Fruit fly (Drosophila melanogaster) whole organism, prepupa: ENCODE measurements around the gene Arts.

Source experiments
- Blimp-1 ChIP-seq: fragments of 200-800 bp; sonication (Bioruptor generic); optimal IDR thresholded peaks from 3 replicates; lab custom pipeline; 2017; ENCODE audit warnings: missing biosample characterization, missing genetic modification characterization, mild to moderate bottlenecking, moderate library complexity, missing genetic modification reagents
- CG10631 ChIP-seq: fragments of 200-800 bp; sonication (Bioruptor generic); optimal IDR thresholded peaks from 2 replicates; lab custom pipeline; 2016; ENCODE audit warnings: missing biosample characterization, missing genetic modification characterization
- CG10669 ChIP-seq: fragments of 200-800 bp; sonication (Bioruptor generic); optimal IDR thresholded peaks from 3 replicates; lab custom pipeline; 2018; ENCODE audit warnings: missing biosample characterization, mild to moderate bottlenecking, missing genetic modification characterization, moderate library complexity
- CG11294 ChIP-seq: fragments of 200-800 bp; sonication (Bioruptor generic); IDR thresholded peaks from 2 replicates; pipeline ENCODE4 v1.3.6; 2022; ENCODE audit warnings: missing biosample characterization, missing genetic modification characterization
- CG11902 ChIP-seq: fragments of 200-800 bp; sonication (Bioruptor generic); optimal IDR thresholded peaks from 3 replicates; lab custom pipeline; 2016; ENCODE audit warnings: missing biosample characterization, missing genetic modification characterization
- CG1621 ChIP-seq: fragments of 200-800 bp; sonication (Bioruptor generic); optimal IDR thresholded peaks from 3 replicates; lab custom pipeline; 2018; ENCODE audit warnings: missing biosample characterization, mild to moderate bottlenecking, missing genetic modification characterization
- CG3032 ChIP-seq: fragments of 200-800 bp; optimal IDR thresholded peaks from 2 replicates; lab custom pipeline; 2019; ENCODE audit warnings: missing biosample characterization, mild to moderate bottlenecking, missing genetic modification characterization, moderate library complexity
- CG31627 ChIP-seq: fragments of 200-800 bp; sonication (Bioruptor generic); optimal IDR thresholded peaks from 3 replicates; lab custom pipeline; 2016; ENCODE audit warnings: missing biosample characterization, missing genetic modification characterization
- CG32006 ChIP-seq: fragments of 200-800 bp; sonication (Bioruptor generic); optimal IDR thresholded peaks from 3 replicates; lab custom pipeline; 2017; ENCODE audit warnings: missing biosample characterization, mild to moderate bottlenecking, missing genetic modification characterization
- CG3919 ChIP-seq: fragments of 200-800 bp; sonication (Bioruptor generic); optimal IDR thresholded peaks from 3 replicates; lab custom pipeline; 2016; ENCODE audit warnings: missing biosample characterization, missing genetic modification characterization
- CG4318 ChIP-seq: fragments of 200-800 bp; sonication (Bioruptor generic); optimal IDR thresholded peaks from 3 replicates; lab custom pipeline; 2017; ENCODE audit warnings: missing biosample characterization, mild to moderate bottlenecking, missing genetic modification characterization
- CG6276 ChIP-seq: fragments of 200-800 bp; sonication (Bioruptor generic); optimal IDR thresholded peaks from 2 replicates; lab custom pipeline; 2017; ENCODE audit warnings: missing biosample characterization, mild to moderate bottlenecking, missing genetic modification characterization
- CG6792 ChIP-seq: fragments of 200-800 bp; sonication (Bioruptor generic); optimal IDR thresholded peaks from 3 replicates; lab custom pipeline; 2016; ENCODE audit warnings: missing biosample characterization, missing genetic modification characterization
- CG6808 ChIP-seq: fragments of 200-800 bp; sonication (Bioruptor generic); optimal IDR thresholded peaks from 3 replicates; lab custom pipeline; 2017; ENCODE audit warnings: missing biosample characterization, missing genetic modification characterization, mild to moderate bottlenecking, moderate library complexity, missing genetic modification reagents
- CG7368 ChIP-seq: fragments of 200-800 bp; sonication (Bioruptor generic); optimal IDR thresholded peaks from 3 replicates; lab custom pipeline; 2016; ENCODE audit warnings: missing biosample characterization, missing genetic modification characterization
- CG8119 ChIP-seq: fragments of 200-800 bp; sonication (Bioruptor generic); IDR thresholded peaks from 3 replicates; pipeline ENCODE4 v1.3.6; 2022; ENCODE audit warnings: missing biosample characterization, missing genetic modification characterization
- CG8632 ChIP-seq: fragments of 200-800 bp; sonication (Bioruptor generic); optimal IDR thresholded peaks from 3 replicates; lab custom pipeline; 2016; ENCODE audit warnings: missing biosample characterization, missing genetic modification characterization
- CG9139 ChIP-seq: fragments of 200-800 bp; sonication (Bioruptor generic); optimal IDR thresholded peaks from 3 replicates; lab custom pipeline; 2017; ENCODE audit warnings: missing biosample characterization, mild to moderate bottlenecking, missing genetic modification characterization
- Eip75B ChIP-seq: fragments of 200-800 bp; sonication (Bioruptor generic); optimal IDR thresholded peaks from 3 replicates; lab custom pipeline; 2016; ENCODE audit warnings: missing biosample characterization, missing genetic modification characterization
- Eip78C ChIP-seq: fragments of 200-800 bp; sonication (Bioruptor generic); peaks from one replicate; lab custom pipeline; 2016; ENCODE audit warnings: missing biosample characterization, missing genetic modification characterization
- Eip93F ChIP-seq: fragments of 200-800 bp; sonication (Bioruptor generic); optimal IDR thresholded peaks from 2 replicates; lab custom pipeline; 2016; ENCODE audit warnings: missing biosample characterization, mild to moderate bottlenecking, missing genetic modification characterization
- Ets21C ChIP-seq: fragments of 200-800 bp; sonication (Bioruptor generic); optimal IDR thresholded peaks from 3 replicates; lab custom pipeline; 2016; ENCODE audit warnings: missing biosample characterization, missing genetic modification characterization
- Ets96B ChIP-seq: fragments of 200-800 bp; optimal IDR thresholded peaks from 2 replicates; lab custom pipeline; 2019; ENCODE audit warnings: missing biosample characterization, mild to moderate bottlenecking, missing genetic modification characterization, moderate library complexity
- Gug ChIP-seq: fragments of 200-800 bp; sonication (Bioruptor generic); IDR thresholded peaks from 2 replicates; pipeline ENCODE4 v1.3.6; 2022; ENCODE audit warnings: missing biosample characterization, missing genetic modification characterization
- Hr38 ChIP-seq: sonication (Bioruptor generic); optimal IDR thresholded peaks from 2 replicates; lab custom pipeline; 2016; ENCODE audit warnings: missing biosample characterization, missing genetic modification characterization
- Hr39 ChIP-seq: fragments of 200-800 bp; sonication (Bioruptor generic); optimal IDR thresholded peaks from 2 replicates; lab custom pipeline; 2016; ENCODE audit warnings: missing biosample characterization, missing genetic modification characterization
- Lpt ChIP-seq: fragments of 200-800 bp; sonication (Bioruptor generic); optimal IDR thresholded peaks from 3 replicates; lab custom pipeline; 2016; ENCODE audit warnings: missing biosample characterization, missing genetic modification characterization
- Met ChIP-seq: fragments of 200-800 bp; sonication (Bioruptor generic); optimal IDR thresholded peaks from 3 replicates; lab custom pipeline; 2016; ENCODE audit warnings: missing biosample characterization, missing genetic modification characterization
- OdsH ChIP-seq: fragments of 200-800 bp; sonication (Bioruptor generic); optimal IDR thresholded peaks from 3 replicates; lab custom pipeline; 2016; ENCODE audit warnings: missing biosample characterization, missing genetic modification characterization
- Smox ChIP-seq: fragments of 200-800 bp; sonication (Bioruptor generic); optimal IDR thresholded peaks from 3 replicates; lab custom pipeline; 2016; ENCODE audit warnings: missing biosample characterization, missing genetic modification characterization
- Sox102F ChIP-seq: fragments of 200-800 bp; sonication (Bioruptor generic); optimal IDR thresholded peaks from 2 replicates; lab custom pipeline; 2016; ENCODE audit warnings: missing biosample characterization, mild to moderate bottlenecking, missing genetic modification characterization
- Sox14 ChIP-seq: fragments of 200-800 bp; sonication (Bioruptor generic); optimal IDR thresholded peaks from 3 replicates; lab custom pipeline; 2016; ENCODE audit warnings: missing biosample characterization, missing genetic modification characterization
- Sox15 ChIP-seq: fragments of 200-800 bp; sonication (Bioruptor generic); optimal IDR thresholded peaks from 3 replicates; lab custom pipeline; 2016; ENCODE audit warnings: missing biosample characterization, missing genetic modification characterization
- achi ChIP-seq: fragments of 200-800 bp; sonication (Bioruptor generic); optimal IDR thresholded peaks from 3 replicates; lab custom pipeline; 2016; ENCODE audit warnings: missing biosample characterization, missing genetic modification characterization
- acj6 ChIP-seq: fragments of 200-800 bp; sonication (Bioruptor generic); optimal IDR thresholded peaks from 3 replicates; lab custom pipeline; 2016; ENCODE audit warnings: missing biosample characterization, missing genetic modification characterization
- dac ChIP-seq: fragments of 200-800 bp; sonication (Bioruptor generic); optimal IDR thresholded peaks from 2 replicates; lab custom pipeline; 2017; ENCODE audit warnings: missing biosample characterization, mild to moderate bottlenecking, missing genetic modification characterization
- dsx ChIP-seq: fragments of 200-800 bp; optimal IDR thresholded peaks from 3 replicates; lab custom pipeline; 2019; ENCODE audit warnings: missing biosample characterization, mild to moderate bottlenecking, missing genetic modification characterization, moderate library complexity; ENCODE audit not compliant: poor library complexity, severe bottlenecking
- esn ChIP-seq: fragments of 200-800 bp; sonication (Bioruptor generic); optimal IDR thresholded peaks from 2 replicates; lab custom pipeline; 2016; ENCODE audit warnings: missing biosample characterization, mild to moderate bottlenecking, missing genetic modification characterization, moderate library complexity
- fd59A ChIP-seq: fragments of 200-800 bp; sonication (Bioruptor generic); optimal IDR thresholded peaks from 2 replicates; lab custom pipeline; 2017; ENCODE audit warnings: missing biosample characterization, mild to moderate bottlenecking, missing genetic modification characterization, missing genetic modification reagents
- fkh ChIP-seq: fragments of 200-800 bp; sonication (Bioruptor generic); optimal IDR thresholded peaks from 3 replicates; lab custom pipeline; 2017; ENCODE audit warnings: missing biosample characterization, mild to moderate bottlenecking, missing genetic modification characterization, moderate library complexity
- lz ChIP-seq: fragments of 200-800 bp; sonication (Bioruptor generic); optimal IDR thresholded peaks from 3 replicates; lab custom pipeline; 2016; ENCODE audit warnings: missing biosample characterization, missing genetic modification characterization
- net ChIP-seq: fragments of 200-800 bp; sonication (Bioruptor generic); optimal IDR thresholded peaks from 3 replicates; lab custom pipeline; 2016; ENCODE audit warnings: missing biosample characterization, missing genetic modification characterization
- pdm3 ChIP-seq: fragments of 200-800 bp; sonication (Bioruptor generic); optimal IDR thresholded peaks from 3 replicates; lab custom pipeline; 2016; ENCODE audit warnings: missing biosample characterization, missing genetic modification characterization
- salr ChIP-seq, 2 experiments: fragments of 200-800 bp; sonication (Bioruptor generic); optimal IDR thresholded peaks; 3 replicates each; lab custom pipeline; 2016 to 2018; ENCODE audit warnings: missing biosample characterization in 2 of 2, missing genetic modification characterization in 2 of 2, mild to moderate bottlenecking in 1 of 2
- spab ChIP-seq: fragments of 200-800 bp; sonication (Bioruptor generic); optimal IDR thresholded peaks from 2 replicates; lab custom pipeline; 2017; ENCODE audit warnings: missing biosample characterization, mild to moderate bottlenecking, missing genetic modification characterization, missing genetic modification reagents
- ss ChIP-seq, 2 experiments: fragments of 200-800 bp; sonication (Bioruptor generic); optimal IDR thresholded peaks; 2 replicates in 1 of 2; 3 replicates in 1 of 2; lab custom pipeline; 2017 to 2018; ENCODE audit warnings: mild to moderate bottlenecking in 2 of 2, missing biosample characterization in 2 of 2, missing genetic modification characterization in 2 of 2, moderate library complexity in 1 of 2
- svp ChIP-seq: fragments of 200-800 bp; sonication (Bioruptor generic); peaks from one replicate; lab custom pipeline; 2016; ENCODE audit warnings: missing biosample characterization, missing genetic modification characterization
- topi ChIP-seq: fragments of 200-800 bp; sonication (Bioruptor generic); optimal IDR thresholded peaks from 3 replicates; lab custom pipeline; 2016; ENCODE audit warnings: missing biosample characterization, missing genetic modification characterization

Arts gene

dm6 chr3L:16642088-16642507 lies 39.4 kb downstream of the Arts start (continued):
- TF ChIP-seq CG8119, result peak; percentile 63; the same call in 2 of the 3 replicates
- TF ChIP-seq salr (GFP tag; optimal IDR thresholded peaks at IDR 0.05; lab: Kevin White, UChicago), result peak; percentile 26 to 91
- peak; percentile 73 for TF ChIP-seq fd59A (GFP tag; lab: Kevin White, UChicago)
- TF ChIP-seq spab (GFP tag; lab: Kevin White, UChicago), result peak; percentile 85
- TF ChIP-seq achi (GFP tag; lab: Kevin White, UChicago), result peak; percentile 82
- peak; percentile 59 for TF ChIP-seq topi (GFP tag; lab: Kevin White, UChicago)
- TF ChIP-seq Smox (GFP tag; lab: Kevin White, UChicago), result peak; percentile 55
- peak; percentile 47 for TF ChIP-seq CG1621

- peak; percentile 71 for TF ChIP-seq CG3919 (GFP tag; lab: Kevin White, UChicago)
- TF ChIP-seq Met, result no peak
- peak; percentile 87 for TF ChIP-seq Eip78C (GFP tag; lab: Kevin White, UChicago)
- no peak for TF ChIP-seq Ets21C (GFP tag; lab: Kevin White, UChicago)
- TF ChIP-seq Sox15 (GFP tag; lab: Kevin White, UChicago), result no peak
- TF ChIP-seq dsx (GFP tag; lab: Kevin White, UChicago), result no peak
- TF ChIP-seq CG11294, result peak; percentile 46; the same call in 1 of the 2 replicates
- TF ChIP-seq CG31627 (GFP tag; lab: Kevin White, UChicago), result no peak
- no peak for TF ChIP-seq Eip93F
- TF ChIP-seq achi (GFP tag; lab: Kevin White, UChicago), result peak; percentile 50
- TF ChIP-seq net, result peak; percentile 22
- peak; percentile 49 for TF ChIP-seq spab (GFP tag; lab: Kevin White, UChicago)
- TF ChIP-seq pdm3 (GFP tag; lab: Kevin White, UChicago), result peak; percentile 41
- TF ChIP-seq CG1621, result no peak
- TF ChIP-seq topi (GFP tag; lab: Kevin White, UChicago), result no peak
- no peak for TF ChIP-seq Hr38 (GFP tag; lab: Kevin White, UChicago)
- TF ChIP-seq Gug (GFP tag; lab: Robert Waterston, UW), result peak; percentile 48
- peak; percentile 39 for TF ChIP-seq dac (GFP tag; lab: Kevin White, UChicago)
- peak; percentile 33 for TF ChIP-seq Eip75B
- TF ChIP-seq CG6276 (GFP tag; lab: Kevin White, UChicago), result peak; percentile 80
- TF ChIP-seq ss (GFP tag; optimal IDR thresholded peaks at IDR 0.05; lab: Kevin White, UChicago), result no peak
- TF ChIP-seq CG7368 (GFP tag; lab: Kevin White, UChicago), result no peak
- no peak for TF ChIP-seq Smox (GFP tag; lab: Kevin White, UChicago)
- TF ChIP-seq CG6808 (GFP tag; lab: Kevin White, UChicago), result peak; percentile 9
- TF ChIP-seq CG8632, result no peak
- no peak for TF ChIP-seq CG6792 (GFP tag; lab: Kevin White, UChicago)
- TF ChIP-seq fkh (GFP tag; lab: Kevin White, UChicago), result no peak
- no peak for TF ChIP-seq lz (GFP tag; lab: Kevin White, UChicago)
- no peak for TF ChIP-seq CG9139 (GFP tag; lab: Kevin White, UChicago)
- TF ChIP-seq CG10669 (GFP tag; lab: Kevin White, UChicago), result peak; percentile 53
- no peak for TF ChIP-seq Blimp-1 (GFP tag; lab: Kevin White, UChicago)
- TF ChIP-seq Sox14 (GFP tag; lab: Kevin White, UChicago), result peak; percentile 48
- TF ChIP-seq CG32006, result peak; percentile 86
- TF ChIP-seq Lpt (GFP tag; lab: Kevin White, UChicago), result peak; percentile 47
- no peak for TF ChIP-seq CG11902
- TF ChIP-seq fd59A (GFP tag; lab: Kevin White, UChicago), result peak; percentile 23
- TF ChIP-seq salr (GFP tag; optimal IDR thresholded peaks at IDR 0.05; lab: Kevin White, UChicago), result peak in 1 of 2 experiments; percentile 34
- TF ChIP-seq CG4318 (GFP tag; lab: Kevin White, UChicago), result peak; percentile 84
- TF ChIP-seq Ets96B (tag; lab: Kevin White, UChicago), result peak; percentile 39
- peak; percentile 24 for TF ChIP-seq esn (GFP tag; lab: Kevin White, UChicago)
- TF ChIP-seq OdsH (GFP tag; lab: Kevin White, UChicago), result peak; percentile 26
- no peak for TF ChIP-seq Hr39 (GFP tag; lab: Kevin White, UChicago)
- TF ChIP-seq Sox102F (GFP tag; lab: Kevin White, UChicago), result no peak
- peak; percentile 49 for TF ChIP-seq CG10631 (GFP tag; lab: Kevin White, UChicago)
- peak; percentile 9 for TF ChIP-seq acj6
- peak; percentile 78 for TF ChIP-seq CG8119
- peak; percentile 2 for TF ChIP-seq svp (GFP tag; lab: Kevin White, UChicago)
- peak; percentile 19 for TF ChIP-seq CG3032 (tag; lab: Kevin White, UChicago)
Observed at dm6 chr3L:16642954-16643353, 40.3 kb downstream of the Arts start.
